Fruit fly (Drosophila melanogaster): ENCODE measurements around the gene CG8420.

The CG8420 gene

dm6 chr3R:9222355-9222754, 24.1 kb upstream of the CG8420 start:
- TF ChIP-seq tj (GFP tag; optimal IDR thresholded peaks at IDR 0.05), result peak; percentile 71
- TF ChIP-seq Clk (GFP tag; optimal IDR thresholded peaks at IDR 0.05), result no peak
- TF ChIP-seq CG5204 (GFP tag; optimal IDR thresholded peaks at IDR 0.05), result no peak
- TF ChIP-seq kay (GFP tag; ENCODE audit: borderline replicate concordance), result no peak
- no peak for TF ChIP-seq CG33017 (tag; optimal IDR thresholded peaks at IDR 0.05)
- TF ChIP-seq pad (GFP tag; optimal IDR thresholded peaks at IDR 0.05), result no peak

- TF ChIP-seq CG5204 (GFP tag; optimal IDR thresholded peaks at IDR 0.05) (peak; percentile 26), CG14711 (tag; optimal IDR thresholded peaks at IDR 0.05) (peak; percentile 26), tj (GFP tag; optimal IDR thresholded peaks at IDR 0.05) (peak; percentile 3), CG11617 (GFP tag; optimal IDR thresholded peaks at IDR 0.05) (no peak)
Measured at dm6 chr3R:9224807-9225206, 21.6 kb upstream of the CG8420 start.

dm6 chr3R:9226146-9226545, 20.3 kb upstream of the CG8420 start:
- TF ChIP-seq Clk (GFP tag; optimal IDR thresholded peaks at IDR 0.05) (no peak), CG14711 (tag; optimal IDR thresholded peaks at IDR 0.05) (no peak), pad (GFP tag; optimal IDR thresholded peaks at IDR 0.05) (no peak), Crg-1 (GFP tag; optimal IDR thresholded peaks at IDR 0.05) (no peak), CG1620 (GFP tag; optimal IDR thresholded peaks at IDR 0.05) (no peak), tj (GFP tag; optimal IDR thresholded peaks at IDR 0.05) (no peak)

- TF ChIP-seq CG7101 (tag; optimal IDR thresholded peaks at IDR 0.05) (no peak), tj (GFP tag; optimal IDR thresholded peaks at IDR 0.05) (peak; percentile 87), CG12768 (GFP tag; optimal IDR thresholded peaks at IDR 0.05) (no peak), Mnt (GFP tag; optimal IDR thresholded peaks at IDR 0.05) (peak; percentile 79), Crg-1 (GFP tag; optimal IDR thresholded peaks at IDR 0.05) (no peak), pad (GFP tag; optimal IDR thresholded peaks at IDR 0.05) (peak; percentile 99), CG14711 (tag; optimal IDR thresholded peaks at IDR 0.05) (no peak), kay (GFP tag; ENCODE audit: borderline replicate concordance) (no peak), Clk (GFP tag; optimal IDR thresholded peaks at IDR 0.05) (no peak), ovo (GFP tag; optimal IDR thresholded peaks at IDR 0.05) (no peak), bab1 (GFP tag; optimal IDR thresholded peaks at IDR 0.05) (no peak), cic (GFP tag; optimal IDR thresholded peaks at IDR 0.05) (no peak), CG11617 (GFP tag; optimal IDR thresholded peaks at IDR 0.05) (no peak), CG1620 (GFP tag; optimal IDR thresholded peaks at IDR 0.05) (no peak), CG33017 (tag; optimal IDR thresholded peaks at IDR 0.05) (no peak), CG7045 (GFP tag; optimal IDR thresholded peaks at IDR 0.05) (no peak), Hr96 (GFP tag; optimal IDR thresholded peaks at IDR 0.05) (no peak), cnc (optimal IDR thresholded peaks at IDR 0.05) (no peak), toe (GFP tag; optimal IDR thresholded peaks at IDR 0.05) (no peak), CG5204 (GFP tag; optimal IDR thresholded peaks at IDR 0.05) (no peak)
Measured at dm6 chr3R:9226701-9227313, 19.6 kb upstream of the CG8420 start.

dm6 chr3R:9227330-9227729, 19.1 kb upstream of the CG8420 start:
- TF ChIP-seq cnc (optimal IDR thresholded peaks at IDR 0.05) (no peak), ovo (GFP tag; optimal IDR thresholded peaks at IDR 0.05) (no peak), CG7101 (tag; optimal IDR thresholded peaks at IDR 0.05) (peak; percentile 82), CG7045 (GFP tag; optimal IDR thresholded peaks at IDR 0.05) (peak; percentile 63), bab1 (GFP tag; optimal IDR thresholded peaks at IDR 0.05) (peak; percentile 85), CG11617 (GFP tag; optimal IDR thresholded peaks at IDR 0.05) (peak; percentile 38), Hr96 (GFP tag; optimal IDR thresholded peaks at IDR 0.05) (no peak), tj (GFP tag; optimal IDR thresholded peaks at IDR 0.05) (no peak), kay (GFP tag; ENCODE audit: borderline replicate concordance) (no peak), CG33017 (tag; optimal IDR thresholded peaks at IDR 0.05) (peak; percentile 87), CG5204 (GFP tag; optimal IDR thresholded peaks at IDR 0.05) (no peak), pad (GFP tag; optimal IDR thresholded peaks at IDR 0.05) (no peak), CG14711 (tag; optimal IDR thresholded peaks at IDR 0.05) (peak; percentile 85), Mnt (GFP tag; optimal IDR thresholded peaks at IDR 0.05) (no peak), CG1620 (GFP tag; optimal IDR thresholded peaks at IDR 0.05) (no peak), toe (GFP tag; optimal IDR thresholded peaks at IDR 0.05) (no peak), Clk (GFP tag; optimal IDR thresholded peaks at IDR 0.05) (no peak), CG12768 (GFP tag; optimal IDR thresholded peaks at IDR 0.05) (peak; percentile 37), cic (GFP tag; optimal IDR thresholded peaks at IDR 0.05) (no peak), Crg-1 (GFP tag; optimal IDR thresholded peaks at IDR 0.05) (peak; percentile 38)

dm6 chr3R:9227944-9228343, 18.5 kb upstream of the CG8420 start:
- TF ChIP-seq cnc (optimal IDR thresholded peaks at IDR 0.05), result no peak

dm6 chr3R:9229075-9229835, 17.2 kb upstream of the CG8420 start:
- TF ChIP-seq pad (GFP tag; optimal IDR thresholded peaks at IDR 0.05) (peak; percentile 98), CG7101 (tag; optimal IDR thresholded peaks at IDR 0.05) (peak; percentile 72), tj (GFP tag; optimal IDR thresholded peaks at IDR 0.05) (peak; percentile 56), CG33017 (tag; optimal IDR thresholded peaks at IDR 0.05) (peak; percentile 37), Hr96 (GFP tag; optimal IDR thresholded peaks at IDR 0.05) (no peak), kay (GFP tag; ENCODE audit: borderline replicate concordance) (peak; percentile 34), Crg-1 (GFP tag; optimal IDR thresholded peaks at IDR 0.05) (peak; percentile 47), CG1620 (GFP tag; optimal IDR thresholded peaks at IDR 0.05) (peak; percentile 43), CG11617 (GFP tag; optimal IDR thresholded peaks at IDR 0.05) (peak; percentile 73), Clk (GFP tag; optimal IDR thresholded peaks at IDR 0.05) (no peak), ovo (GFP tag; optimal IDR thresholded peaks at IDR 0.05) (no peak), cnc (optimal IDR thresholded peaks at IDR 0.05) (no peak), CG12768 (GFP tag; optimal IDR thresholded peaks at IDR 0.05) (no peak), CG7045 (GFP tag; optimal IDR thresholded peaks at IDR 0.05) (peak; percentile 37), toe (GFP tag; optimal IDR thresholded peaks at IDR 0.05) (no peak), Mnt (GFP tag; optimal IDR thresholded peaks at IDR 0.05) (peak; percentile 38), CG14711 (tag; optimal IDR thresholded peaks at IDR 0.05) (peak; percentile 80), bab1 (GFP tag; optimal IDR thresholded peaks at IDR 0.05) (peak; percentile 93), CG5204 (GFP tag; optimal IDR thresholded peaks at IDR 0.05) (no peak), cic (GFP tag; optimal IDR thresholded peaks at IDR 0.05) (no peak)

All from whole organism, adult.